Fruit fly (Drosophila melanogaster) whole organism, embryonic: ENCODE results near the gene CG10147.

Experiments used
- Atf-2 ChIP-seq: fragments of 200-800 bp; sonication (Bioruptor generic); optimal IDR thresholded peaks from 2 replicates; lab custom pipeline; 2016; ENCODE audit warnings: missing biosample characterization, missing genetic modification characterization
- Atf3 ChIP-seq: fragments of 200-800 bp; sonication (Bioruptor generic); optimal IDR thresholded peaks from 3 replicates; lab custom pipeline; 2016; ENCODE audit warnings: missing biosample characterization, missing genetic modification characterization
- Atf6 ChIP-seq: fragments of 200-800 bp; sonication (Bioruptor generic); IDR thresholded peaks from 2 replicates; pipeline ENCODE4 v1.3.6; 2022; ENCODE audit warnings: missing biosample characterization, missing genetic modification characterization
- Bdp1 ChIP-seq: fragments of 200-800 bp; sonication (Bioruptor generic); optimal IDR thresholded peaks from 3 replicates; lab custom pipeline; 2016; ENCODE audit warnings: missing biosample characterization, missing genetic modification characterization
- CG10366 ChIP-seq: fragments of 200-800 bp; sonication (Bioruptor generic); IDR thresholded peaks from 2 replicates; pipeline ENCODE4 v1.3.6; 2022; ENCODE audit warnings: missing biosample characterization, missing genetic modification characterization
- CG10565 ChIP-seq: fragments of 200-800 bp; sonication (Bioruptor generic); optimal IDR thresholded peaks from 3 replicates; lab custom pipeline; 2016; ENCODE audit warnings: missing biosample characterization, mild to moderate bottlenecking, missing genetic modification characterization
- CG11247 ChIP-seq: fragments of 200-800 bp; sonication (Bioruptor generic); IDR thresholded peaks from 2 replicates; pipeline ENCODE4 v1.3.6; 2022; ENCODE audit warnings: missing biosample characterization, missing genetic modification characterization
- CG11560 ChIP-seq: fragments of 200-800 bp; sonication (Bioruptor generic); IDR thresholded peaks from 3 replicates; pipeline ENCODE4 v1.3.6; 2022; ENCODE audit warnings: missing biosample characterization, missing genetic modification characterization
- CG12071 ChIP-seq: fragments of 200-800 bp; sonication (Bioruptor generic); optimal IDR thresholded peaks from 3 replicates; lab custom pipeline; 2018; ENCODE audit warnings: missing biosample characterization, mild to moderate bottlenecking, missing genetic modification characterization
- CG12744 ChIP-seq: fragments of 200-800 bp; sonication (Bioruptor generic); optimal IDR thresholded peaks from 2 replicates; lab custom pipeline; 2016; ENCODE audit warnings: missing biosample characterization, missing genetic modification characterization
- CG14860 ChIP-seq: fragments of 200-800 bp; sonication (Bioruptor generic); IDR thresholded peaks from 3 replicates; pipeline ENCODE4 v1.3.6; 2022; ENCODE audit warnings: missing biosample characterization, missing genetic modification characterization; ENCODE audit not compliant: partially characterized antibody
- CG16779 ChIP-seq: fragments of 200-800 bp; sonication (Bioruptor generic); IDR thresholded peaks from 2 replicates; pipeline ENCODE4 v1.3.6; 2022; ENCODE audit warnings: missing biosample characterization, missing genetic modification characterization
- CG16863 ChIP-seq: fragments of 200-800 bp; sonication (Bioruptor generic); optimal IDR thresholded peaks from 3 replicates; lab custom pipeline; 2016; ENCODE audit warnings: missing biosample characterization, missing genetic modification characterization
- CG17568 ChIP-seq: fragments of 200-800 bp; sonication (Bioruptor generic); optimal IDR thresholded peaks from 2 replicates; lab custom pipeline; 2018; ENCODE audit warnings: missing biosample characterization, mild to moderate bottlenecking, missing genetic modification characterization, moderate library complexity
- CG18599 ChIP-seq: fragments of 200-800 bp; sonication (Bioruptor generic); optimal IDR thresholded peaks from 3 replicates; lab custom pipeline; 2017; ENCODE audit warnings: missing biosample characterization, missing genetic modification characterization, mild to moderate bottlenecking, moderate library complexity, missing genetic modification reagents
- CG2202 ChIP-seq: fragments of 200-800 bp; sonication (Bioruptor generic); optimal IDR thresholded peaks from 2 replicates; lab custom pipeline; 2018; ENCODE audit warnings: missing biosample characterization, mild to moderate bottlenecking, missing genetic modification characterization
- CG7745 ChIP-seq: fragments of 200-800 bp; sonication (Bioruptor generic); optimal IDR thresholded peaks from 2 replicates; lab custom pipeline; 2018; ENCODE audit warnings: missing biosample characterization, mild to moderate bottlenecking, missing genetic modification characterization, moderate library complexity
- CG7786 ChIP-seq: fragments of 200-800 bp; sonication (Bioruptor generic); optimal IDR thresholded peaks from 2 replicates; lab custom pipeline; 2016; ENCODE audit warnings: missing biosample characterization, missing genetic modification characterization
- CG8478 ChIP-seq: fragments of >200 bp; optimal IDR thresholded peaks from 2 replicates; lab custom pipeline; 2018
- CG9215 ChIP-seq: fragments of 200-800 bp; sonication (Bioruptor generic); IDR thresholded peaks from 2 replicates; pipeline ENCODE4 v1.3.6; 2022; ENCODE audit warnings: missing biosample characterization, missing genetic modification characterization
- CG9797 ChIP-seq: fragments of 200-800 bp; sonication (Bioruptor generic); optimal IDR thresholded peaks from 3 replicates; lab custom pipeline; 2018; ENCODE audit warnings: missing biosample characterization, mild to moderate bottlenecking, missing genetic modification characterization
- CG9817 ChIP-seq: fragments of 200-800 bp; sonication (Bioruptor generic); optimal IDR thresholded peaks from 2 replicates; lab custom pipeline; 2018; ENCODE audit warnings: missing biosample characterization, mild to moderate bottlenecking, missing genetic modification characterization, moderate library complexity
- CG9876 ChIP-seq: fragments of 200-800 bp; sonication (Bioruptor generic); optimal IDR thresholded peaks from 2 replicates; lab custom pipeline; 2016; ENCODE audit warnings: missing biosample characterization, missing genetic modification characterization
- Dfd ChIP-seq, 2 experiments: fragments of >200 bp; optimal IDR thresholded peaks; 2 replicates each; lab custom pipeline; 2017; ENCODE audit warnings: missing biosample characterization in 2 of 2, missing genetic modification characterization in 2 of 2
- Hand ChIP-seq: fragments of 200-800 bp; sonication (Bioruptor generic); optimal IDR thresholded peaks from 2 replicates; lab custom pipeline; 2017; ENCODE audit warnings: mild to moderate bottlenecking, missing biosample characterization, missing genetic modification reagents, missing genetic modification characterization
- HmgD ChIP-seq: fragments of 200-800 bp; sonication (Bioruptor generic); optimal IDR thresholded peaks from 3 replicates; lab custom pipeline; 2016; ENCODE audit warnings: missing biosample characterization, missing genetic modification characterization
- Hr78 ChIP-seq, 2 experiments: fragments of 200-800 bp in 1 of 2; fragments of >200 bp in 1 of 2; sonication (Bioruptor generic) in 1 of 2; optimal IDR thresholded peaks; 2 replicates each; lab custom pipeline; 2017 to 2019; ENCODE audit warnings: missing biosample characterization in 2 of 2, missing genetic modification characterization in 2 of 2, mild to moderate bottlenecking in 1 of 2, moderate library complexity in 1 of 2
- Lhr ChIP-seq: fragments of 200-800 bp; sonication (Bioruptor generic); optimal IDR thresholded peaks from 3 replicates; lab custom pipeline; 2017; ENCODE audit warnings: mild to moderate bottlenecking, missing biosample characterization, missing genetic modification reagents, missing genetic modification characterization
- Mad ChIP-seq: fragments of 200-800 bp; sonication (Bioruptor generic); optimal IDR thresholded peaks from 2 replicates; lab custom pipeline; 2016; ENCODE audit warnings: missing biosample characterization, missing genetic modification characterization
- Myb ChIP-seq: fragments of 200-800 bp; sonication (Bioruptor generic); optimal IDR thresholded peaks from 2 replicates; lab custom pipeline; 2016; ENCODE audit warnings: missing biosample characterization, missing genetic modification characterization
- NC2α ChIP-seq: fragments of 200-800 bp; sonication (Bioruptor generic); optimal IDR thresholded peaks from 2 replicates; lab custom pipeline; 2016; ENCODE audit warnings: missing biosample characterization, missing genetic modification characterization
- Scr ChIP-seq: fragments of 200-800 bp; sonication (Bioruptor generic); IDR thresholded peaks from 2 replicates; pipeline ENCODE4 v1.3.6; 2022; ENCODE audit warnings: missing biosample characterization, missing genetic modification characterization; ENCODE audit not compliant: partially characterized antibody
- Sry-δ ChIP-seq: fragments of 200-800 bp; sonication (Bioruptor generic); optimal IDR thresholded peaks from 2 replicates; lab custom pipeline; 2016; ENCODE audit warnings: missing biosample characterization, missing genetic modification characterization
- Stat92E ChIP-seq, 3 experiments: fragments of >200 bp in 2 of 3; fragments of 200-800 bp in 1 of 3; sonication (Bioruptor generic) in 1 of 3; optimal IDR thresholded peaks; 2 replicates each; lab custom pipeline; 2017 to 2019; ENCODE audit warnings: missing biosample characterization in 3 of 3, missing genetic modification characterization in 3 of 3, mild to moderate bottlenecking in 1 of 3, moderate library complexity in 1 of 3
- Taf1 ChIP-seq: fragments of 200-800 bp; sonication (Bioruptor generic); IDR thresholded peaks from 2 replicates; pipeline ENCODE4 v1.3.6; 2022; ENCODE audit warnings: missing biosample characterization, missing genetic modification characterization
- Tbp ChIP-seq: fragments of >200 bp; optimal IDR thresholded peaks from 2 replicates; lab custom pipeline; 2018; ENCODE audit warnings: missing biosample characterization, missing genetic modification characterization
- aop ChIP-seq: fragments of 200-800 bp; sonication (Bioruptor generic); IDR thresholded peaks from 2 replicates; pipeline ENCODE4 v1.3.6; 2022; ENCODE audit warnings: missing biosample characterization, missing genetic modification characterization
- emc ChIP-seq: fragments of 200-800 bp; sonication (Bioruptor generic); optimal IDR thresholded peaks from 2 replicates; lab custom pipeline; 2016; ENCODE audit warnings: missing biosample characterization, missing genetic modification characterization
- fd3F ChIP-seq: fragments of 200-800 bp; sonication (Bioruptor generic); optimal IDR thresholded peaks from 2 replicates; lab custom pipeline; 2018; ENCODE audit warnings: missing biosample characterization, mild to moderate bottlenecking, missing genetic modification characterization, moderate library complexity
- fu2 ChIP-seq: fragments of 200-800 bp; sonication (Bioruptor generic); optimal IDR thresholded peaks from 2 replicates; lab custom pipeline; 2016; ENCODE audit warnings: missing biosample characterization, missing genetic modification characterization
- ham ChIP-seq: fragments of 200-800 bp; sonication (Bioruptor generic); IDR thresholded peaks from 2 replicates; pipeline ENCODE4 v1.3.6; 2022; ENCODE audit warnings: missing biosample characterization, missing genetic modification characterization
- lab ChIP-seq: fragments of 200-800 bp; sonication (Bioruptor generic); optimal IDR thresholded peaks from 3 replicates; lab custom pipeline; 2017; ENCODE audit warnings: missing biosample characterization, missing genetic modification characterization, mild to moderate bottlenecking, moderate library complexity, missing genetic modification reagents
- lola ChIP-seq, 3 experiments: fragments of >200 bp in 2 of 3; fragments of 200-800 bp in 1 of 3; sonication (Bioruptor generic) in 1 of 3; optimal IDR thresholded peaks; 2 replicates each; lab custom pipeline; 2017 to 2019; ENCODE audit warnings: missing biosample characterization in 3 of 3, missing genetic modification characterization in 3 of 3, mild to moderate bottlenecking in 1 of 3, moderate library complexity in 1 of 3
- pzg ChIP-seq: fragments of 200-800 bp; sonication (Bioruptor generic); optimal IDR thresholded peaks from 3 replicates; lab custom pipeline; 2018; ENCODE audit warnings: missing biosample characterization, mild to moderate bottlenecking, missing genetic modification characterization, moderate library complexity
- repo ChIP-seq: fragments of 200-800 bp; sonication (Bioruptor generic); optimal IDR thresholded peaks from 2 replicates; lab custom pipeline; 2016; ENCODE audit warnings: missing biosample characterization, missing genetic modification characterization
- row ChIP-seq: fragments of 200-800 bp; sonication (Bioruptor generic); IDR thresholded peaks from 3 replicates; pipeline ENCODE4 v1.3.6; 2022; ENCODE audit warnings: missing biosample characterization, missing genetic modification characterization
- scrt ChIP-seq: fragments of 200-800 bp; sonication (Bioruptor generic); optimal IDR thresholded peaks from 2 replicates; lab custom pipeline; 2018; ENCODE audit warnings: missing biosample characterization, mild to moderate bottlenecking, missing genetic modification characterization, moderate library complexity
- sisA ChIP-seq: fragments of 200-800 bp; sonication (Bioruptor generic); IDR thresholded peaks from 2 replicates; pipeline ENCODE4 v1.3.6; 2022; ENCODE audit warnings: missing biosample characterization, missing genetic modification characterization
- tup ChIP-seq: fragments of 200-800 bp; sonication (Bioruptor generic); optimal IDR thresholded peaks from 2 replicates; lab custom pipeline; 2016; ENCODE audit warnings: missing biosample characterization, mild to moderate bottlenecking, missing genetic modification characterization, moderate library complexity
- wek ChIP-seq: fragments of 200-800 bp; sonication (Bioruptor generic); optimal IDR thresholded peaks from 3 replicates; lab custom pipeline; 2018; ENCODE audit warnings: missing biosample characterization, mild to moderate bottlenecking, missing genetic modification characterization, moderate library complexity

The CG10147 gene

dm6 chr3L:6467691-6468329 is 20.4 kb downstream of the CG10147 start (continued):
- peak; percentile 47 for TF ChIP-seq Lhr (GFP tag; lab: Kevin White, UChicago)
- 0 out of 3 replicates have a peak, but pooled peaks have one; percentile 34 for TF ChIP-seq CG11560 (tag; lab: Robert Waterston, UW)
- no peak for TF ChIP-seq CG11247 (GFP tag; lab: Robert Waterston, UW)
- no peak for TF ChIP-seq NC2α
- TF ChIP-seq Atf6 (GFP tag; lab: Robert Waterston, UW): no peak; the same call in 1 of the 2 replicates
- peak; percentile 51 for TF ChIP-seq CG17568 (GFP tag; lab: Kevin White, UChicago)
- TF ChIP-seq CG9817 (tag; lab: Kevin White, UChicago): no peak
- TF ChIP-seq pzg (GFP tag; lab: Kevin White, UChicago): no peak
- TF ChIP-seq aop (GFP tag; lab: Robert Waterston, UW): no peak
- TF ChIP-seq CG9797 (GFP tag; lab: Kevin White, UChicago): no peak
- TF ChIP-seq CG7786 (GFP tag; lab: Kevin White, UChicago): no peak
- peak; percentile 20 for TF ChIP-seq CG16863 (GFP tag; lab: Kevin White, UChicago)
- TF ChIP-seq lab: peak; percentile 43
- no peak for TF ChIP-seq Hand
- no peak for TF ChIP-seq CG8478 (lab: Kevin White, UChicago)
- TF ChIP-seq Bdp1 (GFP tag; lab: Kevin White, UChicago): peak; percentile 38
- peak; percentile 59 for TF ChIP-seq CG2202 (tag; lab: Kevin White, UChicago)
- no peak for TF ChIP-seq Myb (GFP tag; lab: Kevin White, UChicago)
- no peak for TF ChIP-seq scrt
- TF ChIP-seq Taf1 (GFP tag; lab: Robert Waterston, UW): no peak
- no peak for TF ChIP-seq CG12071 (GFP tag; lab: Kevin White, UChicago)
- no peak for TF ChIP-seq Dfd (GFP tag; optimal IDR thresholded peaks at IDR 0.05; lab: Kevin White, UChicago)
- no peak for TF ChIP-seq emc (GFP tag; lab: Kevin White, UChicago)
- no peak for TF ChIP-seq tup
- no peak for TF ChIP-seq Tbp (GFP tag; lab: Kevin White, UChicago)
- TF ChIP-seq fd3F: no peak
- no peak for TF ChIP-seq HmgD (GFP tag; lab: Kevin White, UChicago)
- TF ChIP-seq CG16779: no peak
- TF ChIP-seq Atf3: no peak
- TF ChIP-seq Mad: peak; percentile 21
- TF ChIP-seq sisA: peak; percentile 43; the same call in 1 of the 2 replicates
- TF ChIP-seq fu2 (GFP tag; lab: Kevin White, UChicago): no peak
- TF ChIP-seq lola (GFP tag; optimal IDR thresholded peaks at IDR 0.05; lab: Kevin White, UChicago): peak in 1 of 3 experiments; percentile 89
- TF ChIP-seq Sry-δ (GFP tag; lab: Kevin White, UChicago): no peak
- no peak for TF ChIP-seq CG9215 (GFP tag; lab: Robert Waterston, UW)
- no peak for TF ChIP-seq CG9876
- no peak for TF ChIP-seq CG10565 (GFP tag; lab: Kevin White, UChicago)
- peak; percentile 84 for TF ChIP-seq row (GFP tag; lab: Robert Waterston, UW)
- peak; percentile 52 for TF ChIP-seq CG18599 (GFP tag; lab: Kevin White, UChicago)
- peak; percentile 36 for TF ChIP-seq wek (GFP tag; lab: Kevin White, UChicago)
- peak in 1 of 3 experiments; percentile 62 for TF ChIP-seq Stat92E (GFP tag; optimal IDR thresholded peaks at IDR 0.05; lab: Kevin White, UChicago)
- no peak for TF ChIP-seq repo (GFP tag; lab: Kevin White, UChicago)
- TF ChIP-seq ham (GFP tag; lab: Robert Waterston, UW): no peak
- peak; percentile 59 for TF ChIP-seq CG10366 (GFP tag; lab: Robert Waterston, UW)
- TF ChIP-seq Hr78 (GFP tag; optimal IDR thresholded peaks at IDR 0.05; lab: Kevin White, UChicago): peak in 1 of 2 experiments; percentile 74
- peak; percentile 24 for TF ChIP-seq CG7745 (tag; lab: Kevin White, UChicago)
- TF ChIP-seq Atf-2: no peak
- TF ChIP-seq CG14860 (GFP tag; lab: Robert Waterston, UW): no peak
- TF ChIP-seq Scr (GFP tag; lab: Robert Waterston, UW): no peak
- no peak for TF ChIP-seq CG12744 (GFP tag; lab: Kevin White, UChicago)
